Worm (Caenorhabditis elegans) whole organism, mixed stage, embryonic: ENCODE measurements around the gene clec-163.

Experiments
- ces-1 ChIP-seq: fragments of 150-350 bp; optimal IDR thresholded peaks from 2 replicates; lab custom pipeline; 2014; ENCODE audit warnings: missing biosample characterization, missing genetic modification reagents, missing genetic modification characterization
- lin-13 ChIP-seq: fragments of 150-350 bp; optimal IDR thresholded peaks from 2 replicates; lab custom pipeline; 2014; ENCODE audit warnings: missing biosample characterization, missing genetic modification characterization
- nhr-237 ChIP-seq: fragments of 150-350 bp; optimal IDR thresholded peaks from 2 replicates; lab custom pipeline; 2014; ENCODE audit warnings: missing biosample characterization, missing genetic modification characterization

DNA sequence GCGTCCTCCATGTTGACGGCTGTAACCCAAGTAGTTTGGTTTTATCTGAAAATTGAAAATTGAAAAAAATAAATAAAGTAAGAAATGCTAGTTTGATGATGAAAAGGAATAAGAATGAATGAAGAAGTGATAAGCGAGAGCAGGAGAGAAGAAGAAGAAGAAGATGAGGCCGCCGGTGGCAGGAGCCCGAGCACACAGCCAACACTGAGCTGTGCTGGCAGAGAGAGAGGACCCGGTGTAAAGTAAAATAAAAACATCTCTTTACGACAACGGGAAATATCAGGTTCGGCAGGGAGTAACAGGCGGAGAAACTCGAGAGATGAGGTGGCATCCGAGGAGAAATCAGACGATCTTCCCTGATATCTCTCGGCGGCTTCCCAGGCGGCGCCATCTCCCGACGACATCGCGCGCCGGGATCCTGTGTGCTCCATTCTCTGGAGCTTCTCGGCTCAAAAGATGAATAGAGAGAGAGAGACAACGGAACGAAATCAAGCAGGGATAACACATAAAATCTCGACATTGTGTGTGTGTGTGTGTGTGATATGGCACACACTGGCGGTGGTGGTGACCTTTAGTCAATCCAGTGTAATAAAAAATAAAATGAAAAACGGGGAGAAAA lies 22.8 kb downstream of the clec-163 start, which contains the start of gene sca-1:
- TF ChIP-seq lin-13 (tag; lab: Kevin White, UChicago), result no peak
- no peak for TF ChIP-seq ces-1 (GFP tag; lab: Kevin White, UChicago)
- no peak for TF ChIP-seq nhr-237
